Fruit fly (Drosophila melanogaster): ENCODE data around the gene CG14572.
A peak's percentile ranks its signal among the peaks of the same experiment; 100 is the strongest.

DNA sequence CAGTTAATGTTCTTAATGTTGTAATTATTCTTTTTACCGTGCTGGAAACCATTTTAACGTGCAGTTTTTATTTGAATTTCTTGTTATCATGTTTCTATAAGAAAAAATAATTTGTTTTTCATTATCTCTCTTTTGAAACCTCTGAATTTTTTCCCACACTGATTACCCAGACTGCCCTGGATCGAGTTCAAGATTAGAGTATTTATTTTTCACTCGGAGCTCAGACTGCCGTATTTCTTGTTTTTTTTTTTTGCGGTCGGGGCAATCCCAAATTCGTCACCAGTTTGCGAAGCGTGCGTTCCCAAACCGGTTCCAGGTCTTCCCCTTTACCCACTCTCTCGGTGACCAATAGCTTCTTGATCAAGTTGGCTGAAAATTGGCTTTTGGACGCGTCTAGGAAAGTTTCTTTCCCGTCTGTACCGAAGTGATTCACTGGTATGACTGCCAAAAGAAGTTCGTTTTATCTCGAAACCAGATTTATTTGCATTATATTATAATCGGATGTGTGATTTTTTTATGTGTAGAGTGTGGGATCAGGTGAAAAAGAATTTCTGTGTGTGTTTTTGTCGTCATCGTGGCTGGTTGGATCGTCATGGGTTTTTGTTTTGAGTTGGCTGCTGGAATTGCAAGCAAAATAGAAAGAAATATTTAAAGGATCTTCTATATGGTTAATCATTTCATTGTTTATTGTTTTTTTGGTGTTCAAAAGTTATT is 2.2 kb upstream of the CG14572 start:
- TF ChIP-seq CG12768 (GFP tag; optimal IDR thresholded peaks at IDR 0.05) (no peak), CG1620 (GFP tag; optimal IDR thresholded peaks at IDR 0.05) (no peak), toe (GFP tag; optimal IDR thresholded peaks at IDR 0.05) (no peak), kay (GFP tag; ENCODE audit: borderline replicate concordance) (peak; percentile 53)

Data from whole organism, adult.